Fruit fly (Drosophila melanogaster): ENCODE data around the gene Ref1.

The Ref1 gene

dm6 chr3R:7108589-7109312 is 28.6 kb upstream of the Ref1 start (continued):
- peak; percentile 64 for TF ChIP-seq disco-r (GFP tag; optimal IDR thresholded peaks at IDR 0.05)
- peak; percentile 92 for TF ChIP-seq CG16815 (GFP tag; optimal IDR thresholded peaks at IDR 0.05)
- TF ChIP-seq bigmax (GFP tag; optimal IDR thresholded peaks at IDR 0.05), result no peak
- TF ChIP-seq chn (GFP tag; optimal IDR thresholded peaks at IDR 0.05), result peak; percentile 95
- TF ChIP-seq CG30431 (GFP tag; optimal IDR thresholded peaks at IDR 0.05), result no peak
- no peak for TF ChIP-seq CG11696 (GFP tag; IDR thresholded peaks at IDR 0.05)
- no peak for TF ChIP-seq ken (GFP tag; IDR thresholded peaks at IDR 0.05)
- TF ChIP-seq Dbx (GFP tag; IDR thresholded peaks at IDR 0.05), result no peak
- no peak for TF ChIP-seq dati (GFP tag; IDR thresholded peaks at IDR 0.05)
- no peak for TF ChIP-seq Ada2b (GFP tag; IDR thresholded peaks at IDR 0.05)
- TF ChIP-seq cas (GFP tag; IDR thresholded peaks at IDR 0.05), result no peak
- no peak for TF ChIP-seq CG17612 (GFP tag; IDR thresholded peaks at IDR 0.05)
- TF ChIP-seq esg (GFP tag; conservative IDR thresholded peaks at IDR 0.05), result no peak
- peak; percentile 89 for TF ChIP-seq CG17186 (GFP tag; optimal IDR thresholded peaks at IDR 0.05)
- peak; percentile 86 for TF ChIP-seq odd (GFP tag; optimal IDR thresholded peaks at IDR 0.05)
- no peak for TF ChIP-seq Optix (GFP tag; IDR thresholded peaks at IDR 0.05)
- peak; percentile 49 for TF ChIP-seq CG18011 (GFP tag; optimal IDR thresholded peaks at IDR 0.05)
- TF ChIP-seq gcm2 (GFP tag; optimal IDR thresholded peaks at IDR 0.05), result peak; percentile 81
- TF ChIP-seq cg (GFP tag; optimal IDR thresholded peaks at IDR 0.05), result peak; percentile 95
- no peak for TF ChIP-seq seq (GFP tag; IDR thresholded peaks at IDR 0.05)
- peak; percentile 90 for TF ChIP-seq CrebB (tag; optimal IDR thresholded peaks at IDR 0.05)
- TF ChIP-seq jing (GFP tag; optimal IDR thresholded peaks at IDR 0.05), result no peak
- TF ChIP-seq Bgb (GFP tag; IDR thresholded peaks at IDR 0.05; ENCODE audit: partially characterized antibody), result no peak
- peak; percentile 91 for TF ChIP-seq CG4617 (GFP tag; optimal IDR thresholded peaks at IDR 0.05; ENCODE audit: borderline replicate concordance)
- TF ChIP-seq oc (tag; optimal IDR thresholded peaks at IDR 0.05), result peak; percentile 97
- peak; percentile 98 for TF ChIP-seq CG17359 (tag; optimal IDR thresholded peaks at IDR 0.05)
- TF ChIP-seq CG6689 (GFP tag; IDR thresholded peaks at IDR 0.05), result no peak
- peak; percentile 71 for TF ChIP-seq Antp (GFP tag; optimal IDR thresholded peaks at IDR 0.05)
- no peak for TF ChIP-seq dan (GFP tag; IDR thresholded peaks at IDR 0.05)
- no peak for TF ChIP-seq cad (GFP tag; optimal IDR thresholded peaks at IDR 0.05)
- peak; percentile 63 for TF ChIP-seq caup (GFP tag; optimal IDR thresholded peaks at IDR 0.05; ENCODE audit: severe bottlenecking)
- peak; percentile 72 for TF ChIP-seq CG10147 (GFP tag; optimal IDR thresholded peaks at IDR 0.05)
- peak; percentile 98 for TF ChIP-seq phol (tag; optimal IDR thresholded peaks at IDR 0.05)
- TF ChIP-seq zen (tag; optimal IDR thresholded peaks at IDR 0.05), result peak; percentile 98
- peak; percentile 88 for TF ChIP-seq CG31388 (GFP tag; optimal IDR thresholded peaks at IDR 0.05)
- TF ChIP-seq CG17361 (GFP tag; IDR thresholded peaks at IDR 0.05), result no peak
- TF ChIP-seq Max (GFP tag; optimal IDR thresholded peaks at IDR 0.05), result peak; percentile 92
- TF ChIP-seq CG4404 (GFP tag; IDR thresholded peaks at IDR 0.05), result no peak
- peak; percentile 31 for TF ChIP-seq D19B (GFP tag; optimal IDR thresholded peaks at IDR 0.05)
- peak; percentile 24 for TF ChIP-seq MESR4 (GFP tag; optimal IDR thresholded peaks at IDR 0.05)
- peak; percentile 97 for TF ChIP-seq Ets65A (GFP tag)
- TF ChIP-seq Drgx (GFP tag; IDR thresholded peaks at IDR 0.05), result no peak
- TF ChIP-seq CHES-1-like (GFP tag; optimal IDR thresholded peaks at IDR 0.05), result peak; percentile 78
- TF ChIP-seq bab2 (GFP tag; optimal IDR thresholded peaks at IDR 0.05), result peak; percentile 93
- TF ChIP-seq eyg (GFP tag; optimal IDR thresholded peaks at IDR 0.05), result peak; percentile 83
- TF ChIP-seq inv (GFP tag; IDR thresholded peaks at IDR 0.05; ENCODE audit: partially characterized antibody), result no peak
- TF ChIP-seq B-H1 (GFP tag; IDR thresholded peaks at IDR 0.05), result no peak
- TF ChIP-seq Abd-B (GFP tag; optimal IDR thresholded peaks at IDR 0.05), result peak; percentile 92
- TF ChIP-seq CG7357 (GFP tag; IDR thresholded peaks at IDR 0.05), result peak; percentile 86
- TF ChIP-seq unc-4 (GFP tag; IDR thresholded peaks at IDR 0.05; ENCODE audit: partially characterized antibody), result no peak

Measured in whole organism, embryonic.